Fruit fly (Drosophila melanogaster): ENCODE data around the gene PolA2.

Gene PolA2

DNA sequence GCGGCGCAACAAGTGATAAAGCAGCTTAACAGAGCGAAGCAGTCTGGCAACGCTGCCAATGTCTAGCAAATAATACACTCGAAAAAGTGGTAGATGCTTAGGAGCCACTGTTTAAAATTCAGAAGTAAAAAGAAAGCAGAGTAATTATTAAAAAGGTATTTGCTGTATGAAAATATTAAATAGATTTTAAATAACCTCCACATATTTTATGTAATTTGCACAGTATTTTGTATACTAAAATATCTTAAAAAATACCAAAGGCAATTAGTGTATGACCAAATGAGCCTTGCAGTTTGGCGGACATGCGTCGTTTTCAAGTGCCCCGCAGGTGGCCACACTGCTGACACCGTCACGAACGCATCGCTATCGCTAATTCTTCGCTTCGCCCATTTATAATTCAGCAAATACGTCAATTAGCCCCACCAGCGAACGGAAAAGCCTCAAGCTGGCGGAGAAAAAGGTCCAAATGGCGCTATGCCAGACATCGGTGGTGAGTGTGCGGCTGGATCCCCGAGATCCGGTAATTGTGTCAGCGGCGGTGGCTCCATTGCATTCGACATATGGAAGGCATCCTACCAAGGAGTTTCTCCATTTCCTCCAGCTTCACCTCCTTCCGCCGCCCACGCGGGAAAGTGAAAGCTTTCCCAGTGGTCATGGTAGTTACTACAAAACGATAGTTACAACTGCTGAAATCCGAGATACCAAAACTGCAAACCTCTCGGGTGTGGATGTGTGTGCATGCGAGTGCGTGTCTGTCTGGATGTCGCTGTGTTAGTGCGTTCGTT, 14.4 kb downstream of the PolA2 start, which contains the start of gene pll (continued):
- TF ChIP-seq CG12104 (GFP tag; optimal IDR thresholded peaks at IDR 0.05) = peak; percentile 31
- TF ChIP-seq Sox100B (GFP tag; optimal IDR thresholded peaks at IDR 0.05) = no peak
- TF ChIP-seq Gsc (GFP tag; IDR thresholded peaks at IDR 0.05) = 0 out of 2 replicates have a peak, but pooled peaks have one; percentile 32
- TF ChIP-seq odd (GFP tag; optimal IDR thresholded peaks at IDR 0.05) = no peak
- peak; percentile 79; the same call in 2 of the 3 replicates for TF ChIP-seq gce (GFP tag; IDR thresholded peaks at IDR 0.05)
- peak; percentile 84 for TF ChIP-seq wdn (GFP tag; IDR thresholded peaks at IDR 0.05)
- no peak for TF ChIP-seq hb (GFP tag; IDR thresholded peaks at IDR 0.05; ENCODE audit: partially characterized antibody)
- TF ChIP-seq her (GFP tag; optimal IDR thresholded peaks at IDR 0.05) = no peak
- TF ChIP-seq Rx (GFP tag; IDR thresholded peaks at IDR 0.05) = peak; percentile 83
- TF ChIP-seq TFAM (GFP tag; optimal IDR thresholded peaks at IDR 0.05) = no peak
- peak; percentile 68 for TF ChIP-seq onecut (GFP tag; IDR thresholded peaks at IDR 0.05)
- no peak for TF ChIP-seq sim (GFP tag; IDR thresholded peaks at IDR 0.05)
- peak; percentile 77 for TF ChIP-seq CG12299 (tag; optimal IDR thresholded peaks at IDR 0.05)
- no peak for TF ChIP-seq CG14860 (GFP tag; IDR thresholded peaks at IDR 0.05; ENCODE audit: partially characterized antibody)
- peak; percentile 90 for TF ChIP-seq B-H1 (GFP tag; IDR thresholded peaks at IDR 0.05)
- peak; percentile 65 for TF ChIP-seq luna (GFP tag; optimal IDR thresholded peaks at IDR 0.05)
- TF ChIP-seq bbx (GFP tag; IDR thresholded peaks at IDR 0.05; ENCODE audit: partially characterized antibody) = peak; percentile 48
- peak; percentile 63; the same call in 1 of the 2 replicates for TF ChIP-seq rib (GFP tag; IDR thresholded peaks at IDR 0.05)
- peak; percentile 88 for TF ChIP-seq CG6689 (GFP tag; IDR thresholded peaks at IDR 0.05)
- no peak for TF ChIP-seq br (optimal IDR thresholded peaks at IDR 0.05)
- peak; percentile 84 to 90 for TF ChIP-seq dpn (GFP tag; optimal IDR thresholded peaks at IDR 0.05)
- TF ChIP-seq sqz (GFP tag; optimal IDR thresholded peaks at IDR 0.05) = no peak
- peak; percentile 18 for TF ChIP-seq D (optimal IDR thresholded peaks at IDR 0.05)
- peak; percentile 46 for TF ChIP-seq D (GFP tag; optimal IDR thresholded peaks at IDR 0.05)
- TF ChIP-seq Gug (GFP tag; IDR thresholded peaks at IDR 0.05) = peak; percentile 88
- TF ChIP-seq tap (tag; optimal IDR thresholded peaks at IDR 0.05) = no peak
- peak; percentile 93 for TF ChIP-seq CG12659 (GFP tag; optimal IDR thresholded peaks at IDR 0.05)
- no peak for TF ChIP-seq nerfin-2 (GFP tag; IDR thresholded peaks at IDR 0.05; ENCODE audit: partially characterized antibody)
- TF ChIP-seq CG14965 (GFP tag; optimal IDR thresholded peaks at IDR 0.05; ENCODE audit: borderline replicate concordance) = no peak
- peak; percentile 67 for TF ChIP-seq Adf1 (GFP tag; IDR thresholded peaks at IDR 0.05)
- TF ChIP-seq bowl (GFP tag; IDR thresholded peaks at IDR 0.05) = peak; percentile 49; the same call in 1 of the 2 replicates
- TF ChIP-seq CG12219 (GFP tag; optimal IDR thresholded peaks at IDR 0.05) = peak; percentile 21
- TF ChIP-seq ara (GFP tag; IDR thresholded peaks at IDR 0.05) = peak; percentile 80
- peak; percentile 49 for TF ChIP-seq fu2 (GFP tag; optimal IDR thresholded peaks at IDR 0.05)
- TF ChIP-seq CG13287 (GFP tag; IDR thresholded peaks at IDR 0.05; ENCODE audit: partially characterized antibody) = peak; percentile 69
- peak; percentile 74 for TF ChIP-seq YL-1 (GFP tag; optimal IDR thresholded peaks at IDR 0.05)
- peak; percentile 78 for TF ChIP-seq Blimp-1 (GFP tag; optimal IDR thresholded peaks at IDR 0.05)
- TF ChIP-seq pfk (GFP tag; optimal IDR thresholded peaks at IDR 0.05) = no peak
- TF ChIP-seq ac (GFP tag; optimal IDR thresholded peaks at IDR 0.05) = no peak
- peak; percentile 41 for TF ChIP-seq Nf-YB (GFP tag; optimal IDR thresholded peaks at IDR 0.05)
- TF ChIP-seq Dp (GFP tag; optimal IDR thresholded peaks at IDR 0.05) = peak; percentile 46
- TF ChIP-seq sens (GFP tag) = peak; percentile 94
- TF ChIP-seq corto (GFP tag; optimal IDR thresholded peaks at IDR 0.05) = no peak
- peak; percentile 65 for TF ChIP-seq kay (GFP tag; optimal IDR thresholded peaks at IDR 0.05)
- TF ChIP-seq hth (optimal IDR thresholded peaks at IDR 0.05) = no peak
- TF ChIP-seq BtbVII (GFP tag; optimal IDR thresholded peaks at IDR 0.05) = peak; percentile 34
- peak; percentile 64 for TF ChIP-seq crc (GFP tag; optimal IDR thresholded peaks at IDR 0.05)
- TF ChIP-seq CG8944 (GFP tag; optimal IDR thresholded peaks at IDR 0.05) = peak; percentile 64
- TF ChIP-seq Hand (GFP tag; optimal IDR thresholded peaks at IDR 0.05) = peak; percentile 23
- peak; percentile 76 for TF ChIP-seq Taf1 (GFP tag; IDR thresholded peaks at IDR 0.05)

All from whole organism, embryonic.